Fruit fly (Drosophila melanogaster): Measurements from ENCODE around the gene CG32987.

Gene CG32987

dm6 chr2L:8871677-8872076 is 8.1 kb downstream of the CG32987 start:
- no peak for TF ChIP-seq insv (optimal IDR thresholded peaks at IDR 0.05)
- no peak for TF ChIP-seq h (optimal IDR thresholded peaks at IDR 0.05)
- no peak for TF ChIP-seq ttk (optimal IDR thresholded peaks at IDR 0.05)
- TF ChIP-seq Sin3A (optimal IDR thresholded peaks at IDR 0.05), result no peak
- no peak for TF ChIP-seq Myc (optimal IDR thresholded peaks at IDR 0.05)

DNA sequence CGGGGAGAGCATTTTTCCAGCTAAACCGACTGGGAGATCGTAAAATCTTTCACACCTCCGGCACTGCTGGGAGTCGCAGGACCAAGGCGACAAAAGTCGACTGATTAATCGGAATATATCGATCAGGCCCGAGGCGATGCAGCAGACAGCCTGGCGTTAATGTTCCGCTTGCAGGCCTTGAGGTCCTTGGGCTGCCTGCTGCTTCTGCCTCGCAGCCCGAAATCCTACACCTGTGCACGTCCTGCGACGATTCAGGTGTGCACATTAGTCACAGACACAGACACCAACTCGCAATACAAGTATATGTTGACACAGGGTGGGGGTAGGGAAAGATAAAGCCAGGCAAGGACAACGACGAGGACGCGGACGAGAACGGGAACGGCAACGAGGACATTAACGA is 12.2 kb downstream of the CG32987 start:
- TF ChIP-seq Sin3A (optimal IDR thresholded peaks at IDR 0.05), result no peak
- TF ChIP-seq h (optimal IDR thresholded peaks at IDR 0.05), result no peak
- TF ChIP-seq Myc (optimal IDR thresholded peaks at IDR 0.05), result no peak

DNA sequence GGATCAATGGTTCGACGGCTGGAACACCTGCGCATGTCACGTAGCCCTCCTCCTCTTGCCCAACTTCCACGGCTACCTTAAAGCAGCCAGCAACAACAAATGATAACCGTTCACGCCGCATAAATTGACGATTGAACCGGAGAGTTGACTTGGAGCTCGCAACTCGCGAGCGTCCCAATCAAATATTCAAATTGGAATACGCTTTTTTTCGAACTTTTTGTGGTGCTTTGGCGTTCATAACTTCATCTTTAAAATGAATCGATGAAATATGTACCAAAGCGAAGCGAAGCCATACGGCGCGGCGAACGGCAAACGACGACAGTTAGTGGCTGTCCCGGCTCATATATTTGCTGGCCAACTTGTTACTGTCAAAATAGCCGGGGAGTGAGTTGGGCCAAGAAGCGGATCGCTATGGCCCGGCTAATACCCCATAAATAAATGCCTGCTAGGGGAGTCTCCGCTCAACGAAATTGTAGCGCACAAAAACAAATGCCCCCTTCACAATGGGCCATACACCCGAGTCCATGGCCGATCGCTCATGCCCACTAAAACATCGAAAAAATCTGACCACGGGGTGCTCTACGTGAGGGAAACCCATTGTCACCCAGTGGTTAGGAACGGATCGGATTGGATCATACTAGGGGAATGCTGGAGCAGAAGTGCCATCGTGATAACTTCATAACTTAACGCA is 15.8 kb downstream of the CG32987 start:
- TF ChIP-seq ttk (optimal IDR thresholded peaks at IDR 0.05) (no peak), psq (optimal IDR thresholded peaks at IDR 0.05) (no peak), h (optimal IDR thresholded peaks at IDR 0.05) (no peak), insv (optimal IDR thresholded peaks at IDR 0.05) (no peak), Myc (optimal IDR thresholded peaks at IDR 0.05) (no peak), Sin3A (optimal IDR thresholded peaks at IDR 0.05) (no peak)

DNA sequence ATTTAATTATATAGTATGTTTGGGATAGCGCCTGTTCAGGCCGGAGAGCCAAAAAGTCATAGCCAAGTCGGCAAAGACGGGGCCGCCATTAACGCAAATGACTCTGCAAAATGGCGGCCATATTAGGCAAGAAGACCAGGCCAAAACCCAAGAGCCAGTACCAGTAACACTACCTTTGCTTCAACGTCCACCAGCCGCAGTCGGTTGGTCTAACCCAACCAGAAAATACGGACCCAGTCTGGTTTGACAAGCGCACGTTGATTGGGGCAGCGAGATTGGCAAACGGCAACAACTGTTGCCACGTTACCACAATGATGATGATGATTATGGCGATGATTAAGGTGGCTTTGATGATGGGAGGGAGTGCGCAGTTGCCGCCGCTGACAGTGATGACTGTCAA is 17.5 kb downstream of the CG32987 start:
- TF ChIP-seq h (optimal IDR thresholded peaks at IDR 0.05) (no peak), insv (optimal IDR thresholded peaks at IDR 0.05) (no peak), Sin3A (optimal IDR thresholded peaks at IDR 0.05) (no peak), psq (optimal IDR thresholded peaks at IDR 0.05) (no peak), ttk (optimal IDR thresholded peaks at IDR 0.05) (no peak), Myc (optimal IDR thresholded peaks at IDR 0.05) (no peak)

DNA sequence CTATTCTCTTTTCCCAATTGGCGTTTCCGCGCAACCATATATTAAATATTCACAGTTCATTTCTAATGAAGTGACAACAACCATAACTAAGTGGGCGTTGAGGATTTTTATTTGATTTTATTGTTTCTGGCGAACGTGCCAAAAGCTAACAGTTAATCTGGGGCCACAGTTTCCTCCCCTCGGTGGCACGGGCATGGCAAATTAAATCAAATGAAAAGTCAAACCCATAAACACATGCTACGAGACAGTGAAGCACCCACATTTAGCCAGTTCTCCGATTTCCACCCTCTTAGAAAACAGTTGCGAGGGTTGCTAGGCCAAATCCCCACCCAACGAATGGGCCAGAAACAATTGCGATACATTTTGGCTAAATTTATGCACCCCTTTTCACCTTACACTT is 20.5 kb downstream of the CG32987 start:
- TF ChIP-seq Sin3A (optimal IDR thresholded peaks at IDR 0.05) (no peak), Myc (optimal IDR thresholded peaks at IDR 0.05) (no peak), psq (optimal IDR thresholded peaks at IDR 0.05) (no peak), h (optimal IDR thresholded peaks at IDR 0.05) (no peak), ttk (optimal IDR thresholded peaks at IDR 0.05) (no peak), insv (optimal IDR thresholded peaks at IDR 0.05) (no peak)

dm6 chr2L:8888210-8888609 is 24.6 kb downstream of the CG32987 start:
- no peak for TF ChIP-seq insv (optimal IDR thresholded peaks at IDR 0.05)
- TF ChIP-seq psq (optimal IDR thresholded peaks at IDR 0.05), result no peak
- TF ChIP-seq Myc (optimal IDR thresholded peaks at IDR 0.05), result no peak
- no peak for TF ChIP-seq ttk (optimal IDR thresholded peaks at IDR 0.05)
- no peak for TF ChIP-seq h (optimal IDR thresholded peaks at IDR 0.05)
- no peak for TF ChIP-seq Sin3A (optimal IDR thresholded peaks at IDR 0.05)

DNA sequence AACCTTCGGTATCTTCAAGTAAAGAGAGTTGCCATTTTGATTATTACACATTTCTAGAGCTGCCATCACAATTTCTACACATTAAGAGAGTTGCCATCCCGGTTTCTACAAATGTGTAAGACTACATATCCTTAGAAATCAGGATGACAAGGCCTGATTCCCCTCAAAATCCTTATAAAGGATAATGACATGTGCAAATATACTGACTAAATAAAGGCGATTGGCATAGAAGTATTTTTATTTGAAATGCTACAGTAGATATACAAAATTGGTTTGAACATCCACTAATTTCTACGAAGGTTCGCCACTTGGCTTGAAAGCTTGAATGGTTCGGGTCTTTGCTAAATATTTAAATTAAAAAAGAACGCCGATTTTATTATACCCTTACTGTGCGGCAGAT is 25.1 kb downstream of the CG32987 start:
- TF ChIP-seq h (optimal IDR thresholded peaks at IDR 0.05) (no peak), Sin3A (optimal IDR thresholded peaks at IDR 0.05) (no peak), insv (optimal IDR thresholded peaks at IDR 0.05) (no peak), ttk (optimal IDR thresholded peaks at IDR 0.05) (no peak)

DNA sequence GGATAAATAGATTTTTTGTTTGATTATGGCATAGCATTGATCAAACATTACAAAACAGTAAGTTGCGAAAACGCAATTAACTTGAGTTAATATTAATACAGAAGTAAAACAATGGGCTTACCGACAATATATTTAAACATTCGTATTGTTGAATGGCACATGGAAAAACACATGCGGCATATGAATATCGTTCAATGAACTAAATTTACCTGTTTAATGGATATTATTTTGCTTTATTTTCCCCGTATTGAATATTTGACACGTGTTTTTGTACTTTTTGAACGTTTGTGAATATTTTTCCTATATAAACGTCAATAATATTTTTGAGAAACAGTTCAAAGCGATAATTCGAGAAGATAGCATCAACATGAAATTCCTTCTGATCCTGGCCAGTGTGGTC is 27.5 kb downstream of the CG32987 start, which contains the start of gene CG42713:
CG42713 (plus strand) TSS at position 301 of the 400 bp plus-strand sequence.
- TF ChIP-seq psq (optimal IDR thresholded peaks at IDR 0.05) (no peak), h (optimal IDR thresholded peaks at IDR 0.05) (no peak), insv (optimal IDR thresholded peaks at IDR 0.05) (no peak), Sin3A (optimal IDR thresholded peaks at IDR 0.05) (no peak), Myc (optimal IDR thresholded peaks at IDR 0.05) (no peak), ttk (optimal IDR thresholded peaks at IDR 0.05) (no peak)

- TF ChIP-seq Myc (optimal IDR thresholded peaks at IDR 0.05), result no peak
These were observed 30.6 kb downstream of the CG32987 start for dm6 chr2L:8894224-8894623.

dm6 chr2L:8897954-8898713 is 34.5 kb downstream of the CG32987 start:
- TF ChIP-seq ttk (optimal IDR thresholded peaks at IDR 0.05) (no peak), psq (optimal IDR thresholded peaks at IDR 0.05) (no peak), insv (optimal IDR thresholded peaks at IDR 0.05) (no peak), Sin3A (optimal IDR thresholded peaks at IDR 0.05) (no peak), Myc (optimal IDR thresholded peaks at IDR 0.05) (no peak), h (optimal IDR thresholded peaks at IDR 0.05) (no peak)

dm6 chr2L:8898714-8899652 is 35.4 kb downstream of the CG32987 start, which contains the start of gene CG34398:
Gene CG34398, plus strand, starts transcription at chr2L:8898786.
- no peak for TF ChIP-seq ttk (optimal IDR thresholded peaks at IDR 0.05)
- no peak for TF ChIP-seq psq (optimal IDR thresholded peaks at IDR 0.05)
- TF ChIP-seq h (optimal IDR thresholded peaks at IDR 0.05), result no peak
- no peak for TF ChIP-seq insv (optimal IDR thresholded peaks at IDR 0.05)
- TF ChIP-seq Sin3A (optimal IDR thresholded peaks at IDR 0.05), result no peak
- TF ChIP-seq Myc (optimal IDR thresholded peaks at IDR 0.05), result no peak

DNA sequence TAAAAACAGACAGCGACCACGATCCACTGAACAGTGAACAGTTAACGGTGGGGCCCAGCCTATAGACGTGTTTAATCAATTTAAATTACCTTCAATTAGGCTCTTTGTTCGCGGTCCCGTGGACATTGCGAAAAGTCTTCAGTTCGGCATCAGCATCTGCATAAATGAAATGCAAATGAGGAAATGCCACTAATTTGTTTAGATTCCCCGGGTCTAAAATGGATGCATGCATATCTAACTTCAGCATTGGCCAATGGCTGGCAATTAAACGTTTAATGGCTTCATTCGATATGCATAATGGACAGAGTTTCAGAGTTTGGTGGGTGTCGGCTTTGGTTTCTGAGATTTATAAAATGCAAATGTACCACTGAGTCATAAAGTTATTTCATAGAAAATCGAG is 38.3 kb downstream of the CG32987 start:
- TF ChIP-seq insv (optimal IDR thresholded peaks at IDR 0.05) (no peak), h (optimal IDR thresholded peaks at IDR 0.05) (no peak), Sin3A (optimal IDR thresholded peaks at IDR 0.05) (no peak), psq (optimal IDR thresholded peaks at IDR 0.05) (no peak)

All from Kc167 (cell line).